Worm (Caenorhabditis elegans): ENCODE results near the gene F07H5.13.

DNA sequence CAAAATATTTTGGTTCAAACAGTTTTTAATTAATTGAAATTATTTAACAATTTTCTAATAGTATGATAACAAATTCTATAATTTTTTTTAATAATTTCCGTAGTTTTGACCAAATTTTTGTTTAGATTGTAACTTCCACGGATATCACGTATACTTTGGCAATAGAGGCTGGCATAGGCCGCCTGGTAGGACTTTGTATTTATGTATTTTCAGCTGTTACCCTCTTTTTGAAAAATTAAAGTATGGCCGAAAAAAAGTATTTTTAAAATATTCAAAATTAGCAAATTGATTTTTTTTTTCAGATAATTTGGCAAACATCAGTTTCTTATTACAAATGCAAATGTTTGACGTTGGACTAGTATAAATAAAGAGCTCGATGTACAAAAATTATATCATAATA lies 23.9 kb upstream of the F07H5.13 start, which contains the start of the genes nsph-1.1 and K08F8.15:
- no peak for TF ChIP-seq dao-5 (tag; optimal IDR thresholded peaks at IDR 0.05)
- TF ChIP-seq W03F9.2 (tag; optimal IDR thresholded peaks at IDR 0.05), result no peak
